Fruit fly (Drosophila melanogaster): ENCODE results near the gene CG3630.

dm6 chrX:2172420-2172827 lies 10.4 kb downstream of the CG3630 start, which contains the start of gene ND-B14.5A:
- no peak for TF ChIP-seq CG8478 (optimal IDR thresholded peaks at IDR 0.05)
- no peak for TF ChIP-seq CTCF (optimal IDR thresholded peaks at IDR 0.05)
